Worm (Caenorhabditis elegans) whole organism, young adult: ENCODE data around the gene T07A9.12.
"Not testable (repeated sequence)": the region's sequence is repeated elsewhere in the genome, so short reads cannot be mapped to it uniquely, and the experiment has no call there.

Experiments used
- B0035.1 ChIP-seq: sonication (generic microtip); optimal IDR thresholded peaks from 2 replicates; lab custom pipeline; 2016; ENCODE audit warnings: missing genetic modification characterization, mild to moderate bottlenecking, missing compliant biosample characterization, missing genotype, missing genetic modification reagents
- C17E4.6 ChIP-seq: fragments of 200-800 bp; sonication (Bioruptor generic); IDR thresholded peaks from 2 replicates; pipeline ENCODE4 v1.3.6; 2022; ENCODE audit warnings: missing genetic modification reagents, missing genetic modification characterization, missing compliant biosample characterization
- F49E8.2 ChIP-seq: sonication (generic microtip); optimal IDR thresholded peaks from 3 replicates; lab custom pipeline; 2017; ENCODE audit warnings: missing genetic modification characterization, mild to moderate bottlenecking, missing compliant biosample characterization, antibody characterized with exemption, moderate library complexity; ENCODE audit not compliant: insufficient read depth
- K11D2.4 ChIP-seq: fragments of 200-800 bp; sonication (Bioruptor generic); IDR thresholded peaks from 2 replicates; pipeline ENCODE4 v1.3.6; 2022; ENCODE audit warnings: missing genetic modification reagents, missing genetic modification characterization, missing compliant biosample characterization
- T07F8.4 ChIP-seq: sonication (generic microtip); optimal IDR thresholded peaks from 2 replicates; lab custom pipeline; 2016; ENCODE audit warnings: mild to moderate bottlenecking, missing genetic modification characterization, moderate library complexity, missing compliant biosample characterization
- Y53F4B.3 ChIP-seq: fragments of 200-800 bp; sonication (Bioruptor generic); IDR thresholded peaks from 2 replicates; pipeline ENCODE4 v1.3.6; 2022; ENCODE audit warnings: missing genetic modification reagents, missing genetic modification characterization, missing compliant biosample characterization
- Y56A3A.18 ChIP-seq: fragments of 200-800 bp; sonication (Bioruptor generic); IDR thresholded peaks from 2 replicates; pipeline ENCODE4 v1.3.6; 2022; ENCODE audit warnings: missing genetic modification reagents, missing genetic modification characterization, missing compliant biosample characterization
- Y79H2A.3 ChIP-seq: fragments of 200-800 bp; sonication (Bioruptor generic); conservative IDR thresholded peaks from 2 replicates; pipeline ENCODE4 v1.3.6; 2022; ENCODE audit warnings: missing genetic modification reagents, missing genetic modification characterization, missing compliant biosample characterization
- Y95B8A.8 ChIP-seq: fragments of 200-800 bp; sonication (Bioruptor generic); IDR thresholded peaks from 2 replicates; pipeline ENCODE4 v1.3.6; 2022; ENCODE audit warnings: missing genetic modification reagents, missing genetic modification characterization, missing compliant biosample characterization
- ZK185.1 ChIP-seq: sonication (generic microtip); optimal IDR thresholded peaks from 2 replicates; lab custom pipeline; 2016; ENCODE audit warnings: mild to moderate bottlenecking, missing genetic modification characterization, missing compliant biosample characterization; ENCODE audit not compliant: poor library complexity, severe bottlenecking
- akir-1 ChIP-seq: fragments of 200-800 bp; sonication (Bioruptor generic); optimal IDR thresholded peaks from 2 replicates; lab custom pipeline; 2018; ENCODE audit warnings: mild to moderate bottlenecking, missing genetic modification characterization, moderate library complexity, missing compliant biosample characterization
- aptf-3 ChIP-seq: fragments of 200-800 bp; sonication (Bioruptor generic); IDR thresholded peaks from 2 replicates; pipeline ENCODE4 v1.3.6; 2022; ENCODE audit warnings: missing genetic modification characterization, missing compliant biosample characterization
- athp-1 ChIP-seq: sonication (generic microtip); optimal IDR thresholded peaks from 2 replicates; lab custom pipeline; 2017; ENCODE audit warnings: mild to moderate bottlenecking, missing genetic modification characterization, missing compliant biosample characterization
- attf-3 ChIP-seq: fragments of 200-800 bp; sonication (Bioruptor generic); conservative IDR thresholded peaks from 2 replicates; pipeline ENCODE4 v1.3.6; 2022; ENCODE audit warnings: missing genetic modification reagents, missing genetic modification characterization, missing compliant biosample characterization
- attf-6 ChIP-seq: fragments of 200-800 bp; sonication (Bioruptor generic); IDR thresholded peaks from 2 replicates; pipeline ENCODE4 v1.3.6; 2022; ENCODE audit warnings: missing genetic modification reagents, missing genetic modification characterization, missing compliant biosample characterization
- ceh-58 ChIP-seq: fragments of 200-800 bp; sonication (Bioruptor generic); IDR thresholded peaks from 2 replicates; pipeline ENCODE4 v1.3.6; 2022; ENCODE audit warnings: missing genetic modification characterization, missing compliant biosample characterization
- dpl-1 ChIP-seq: fragments of 150-350 bp; optimal IDR thresholded peaks from 2 replicates; lab custom pipeline; 2014; ENCODE audit warnings: missing biosample characterization, missing genetic modification reagents, missing genetic modification characterization
- efl-1 ChIP-seq: fragments of 150-350 bp; optimal IDR thresholded peaks from 2 replicates; lab custom pipeline; 2014; ENCODE audit warnings: missing biosample characterization, missing genetic modification reagents, missing genetic modification characterization
- egl-44 ChIP-seq: fragments of 200-800 bp; sonication (Bioruptor generic); IDR thresholded peaks from 2 replicates; pipeline ENCODE4 v1.3.6; 2022; ENCODE audit warnings: missing genetic modification reagents, missing genetic modification characterization, missing compliant biosample characterization
- egrh-3 ChIP-seq: fragments of 200-800 bp; sonication (Bioruptor generic); IDR thresholded peaks from 2 replicates; pipeline ENCODE4 v1.3.6; 2022; ENCODE audit warnings: missing genetic modification reagents, missing genetic modification characterization, missing compliant biosample characterization
- ekl-4 ChIP-seq: fragments of 200-800 bp; sonication (Bioruptor generic); IDR thresholded peaks from 2 replicates; pipeline ENCODE4 v1.3.6; 2022; ENCODE audit warnings: missing genetic modification reagents, missing genetic modification characterization, missing compliant biosample characterization
- gei-17 ChIP-seq: fragments of 200-800 bp; sonication (Bioruptor generic); optimal IDR thresholded peaks from 2 replicates; lab custom pipeline; 2018; ENCODE audit warnings: mild to moderate bottlenecking, missing genetic modification characterization, missing compliant biosample characterization
- hmg-1.2 ChIP-seq: fragments of 200-800 bp; sonication (Bioruptor generic); IDR thresholded peaks from 2 replicates; pipeline ENCODE4 v1.3.6; 2022; ENCODE audit warnings: missing genetic modification reagents, missing genetic modification characterization, missing compliant biosample characterization
- hsf-1 ChIP-seq: fragments of 200-800 bp; sonication (Bioruptor generic); IDR thresholded peaks from 2 replicates; pipeline ENCODE4 v1.3.6; 2022; ENCODE audit warnings: missing genetic modification reagents, missing genetic modification characterization, missing compliant biosample characterization
- let-607 ChIP-seq, 2 experiments: fragments of 200-800 bp in 1 of 2; sonication (Bioruptor generic) in 1 of 2; sonication (generic microtip) in 1 of 2; optimal IDR thresholded peaks; 2 replicates each; lab custom pipeline; 2016 to 2018; ENCODE audit warnings: mild to moderate bottlenecking in 2 of 2, missing compliant biosample characterization in 2 of 2, missing genetic modification characterization in 2 of 2, moderate library complexity in 2 of 2, missing genotype in 1 of 2
- lsl-1 ChIP-seq: fragments of 200-800 bp; sonication (Bioruptor generic); optimal IDR thresholded peaks from 2 replicates; lab custom pipeline; 2018; ENCODE audit warnings: mild to moderate bottlenecking, missing genetic modification characterization, moderate library complexity, missing compliant biosample characterization
- madf-10 ChIP-seq: sonication (generic microtip); optimal IDR thresholded peaks from 2 replicates; lab custom pipeline; 2016; ENCODE audit warnings: mild to moderate bottlenecking, missing genetic modification characterization, missing compliant biosample characterization
- madf-3 ChIP-seq: fragments of 200-800 bp; sonication (Bioruptor generic); IDR thresholded peaks from 2 replicates; pipeline ENCODE4 v1.3.6; 2022; ENCODE audit warnings: missing genetic modification reagents, missing genetic modification characterization, missing compliant biosample characterization
- madf-8 ChIP-seq: fragments of 200-800 bp; sonication (Bioruptor generic); conservative IDR thresholded peaks from 2 replicates; pipeline ENCODE4 v1.3.6; 2022; ENCODE audit warnings: missing genetic modification reagents, missing genetic modification characterization, missing compliant biosample characterization
- mcd-1 ChIP-seq: fragments of 200-800 bp; sonication (Bioruptor generic); IDR thresholded peaks from 2 replicates; pipeline ENCODE4 v1.3.6; 2022; ENCODE audit warnings: missing genetic modification reagents, missing genetic modification characterization, missing compliant biosample characterization
- nhr-90 ChIP-seq: sonication (generic microtip); optimal IDR thresholded peaks from 2 replicates; lab custom pipeline; 2016; ENCODE audit warnings: missing genotype, mild to moderate bottlenecking, missing genetic modification characterization, missing compliant biosample characterization
- repo-1 ChIP-seq: sonication (generic microtip); optimal IDR thresholded peaks from 2 replicates; lab custom pipeline; 2017; ENCODE audit warnings: mild to moderate bottlenecking, missing genetic modification characterization, missing compliant biosample characterization
- sea-2 ChIP-seq: fragments of 200-800 bp; sonication (Bioruptor generic); IDR thresholded peaks from 2 replicates; pipeline ENCODE4 v1.3.6; 2022; ENCODE audit warnings: missing genetic modification characterization, missing compliant biosample characterization
- snpc-1.3 ChIP-seq: sonication (generic microtip); optimal IDR thresholded peaks from 2 replicates; lab custom pipeline; 2017; ENCODE audit warnings: missing genetic modification characterization, mild to moderate bottlenecking, missing compliant biosample characterization, antibody characterized with exemption, moderate library complexity, missing genotype, missing genetic modification reagents; ENCODE audit not compliant: insufficient read depth
- snpc-3.4 ChIP-seq: sonication (generic microtip); optimal IDR thresholded peaks from 2 replicates; lab custom pipeline; 2017; ENCODE audit warnings: missing genetic modification characterization, mild to moderate bottlenecking, missing compliant biosample characterization, antibody characterized with exemption, moderate library complexity, missing genotype, missing genetic modification reagents
- snpc-4 ChIP-seq, 5 experiments: fragments of 150-350 bp in 1 of 5; sonication (generic microtip) in 4 of 5; optimal IDR thresholded peaks; 2 replicates each; lab custom pipeline; 2014 to 2018; ENCODE audit warnings: missing genetic modification characterization in 5 of 5, missing biosample characterization in 3 of 5, antibody characterized with exemption in 2 of 5, mild to moderate bottlenecking in 2 of 5, missing compliant biosample characterization in 2 of 5, missing genotype in 2 of 5, moderate library complexity in 2 of 5, missing genetic modification reagents in 1 of 5
- tbp1 ChIP-seq: fragments of 200-800 bp; sonication (Bioruptor generic); optimal IDR thresholded peaks from 2 replicates; lab custom pipeline; 2018; ENCODE audit warnings: mild to moderate bottlenecking, missing genetic modification characterization, missing compliant biosample characterization
- tlf-1 ChIP-seq: fragments of 200-800 bp; sonication (Bioruptor generic); optimal IDR thresholded peaks from 2 replicates; lab custom pipeline; 2018; ENCODE audit warnings: mild to moderate bottlenecking, missing genetic modification characterization, missing compliant biosample characterization
- unc-130 ChIP-seq: sonication (generic microtip); optimal IDR thresholded peaks from 2 replicates; lab custom pipeline; 2016; ENCODE audit warnings: missing genetic modification reagents, missing genetic modification characterization, missing compliant biosample characterization
- xnd-1 ChIP-seq: sonication (generic microtip); optimal IDR thresholded peaks from 2 replicates; lab custom pipeline; 2016; ENCODE audit warnings: missing genotype, missing genetic modification reagents, missing genetic modification characterization, missing compliant biosample characterization
- zfh-2 ChIP-seq: fragments of 200-800 bp; sonication (Bioruptor generic); conservative IDR thresholded peaks from 2 replicates; pipeline ENCODE4 v1.3.6; 2022; ENCODE audit warnings: missing genetic modification reagents, missing genetic modification characterization, missing compliant biosample characterization
- zim-3 ChIP-seq: sonication (generic microtip); optimal IDR thresholded peaks from 2 replicates; lab custom pipeline; 2017; ENCODE audit warnings: mild to moderate bottlenecking, missing genetic modification characterization, moderate library complexity, missing compliant biosample characterization
- ztf-18 ChIP-seq: sonication (generic microtip); optimal IDR thresholded peaks from 2 replicates; lab custom pipeline; 2016; ENCODE audit warnings: missing genotype, mild to moderate bottlenecking, missing genetic modification characterization, missing compliant biosample characterization
- ztf-6 ChIP-seq: fragments of 200-800 bp; sonication (Bioruptor generic); IDR thresholded peaks from 2 replicates; pipeline ENCODE4 v1.3.6; 2022; ENCODE audit warnings: missing genetic modification reagents, missing genetic modification characterization, missing compliant biosample characterization

Gene T07A9.12

ce11 chrIV:385150-385937 lies 25.3 kb upstream of the T07A9.12 start, which contains the start of gene rps-24 (continued):
- peak; percentile 84 for TF ChIP-seq F49E8.2 (tag; lab: Kevin White, UChicago)
- TF ChIP-seq tbp1 (GFP tag; lab: Kevin White, UChicago) = peak; percentile 71
- peak; percentile 67 for TF ChIP-seq zfh-2 (GFP tag; lab: Robert Waterston, UW)
- TF ChIP-seq C17E4.6 = peak; percentile 92; the same call in 1 of the 2 replicates
- peak; percentile 54 for TF ChIP-seq nhr-90 (tag; lab: Kevin White, UChicago)
- peak; percentile 82 for TF ChIP-seq ZK185.1 (tag; lab: Kevin White, UChicago)
- TF ChIP-seq Y56A3A.18 (GFP tag; lab: Robert Waterston, UW) = peak; percentile 87
- peak; percentile 91 for TF ChIP-seq madf-10
- peak; percentile 82 for TF ChIP-seq hsf-1 (GFP tag; lab: Robert Waterston, UW)
- TF ChIP-seq attf-6 (GFP tag; lab: Robert Waterston, UW) = peak; percentile 84; the same call in 1 of the 2 replicates
- peak; percentile 61 for TF ChIP-seq repo-1 (tag; lab: Kevin White, UChicago)
- TF ChIP-seq madf-8 (GFP tag; lab: Robert Waterston, UW) = peak; percentile 79
- peak; percentile 68; the same call in 1 of the 2 replicates for TF ChIP-seq aptf-3
- peak; percentile 96 for TF ChIP-seq K11D2.4
- TF ChIP-seq hmg-1.2 (GFP tag; lab: Robert Waterston, UW) = peak; percentile 92
- TF ChIP-seq ztf-6 (GFP tag; lab: Robert Waterston, UW) = peak; percentile 96
- TF ChIP-seq efl-1 = peak; percentile 56
- peak; percentile 91 for TF ChIP-seq egl-44
- TF ChIP-seq mcd-1 (GFP tag; lab: Robert Waterston, UW) = peak; percentile 93
- TF ChIP-seq zim-3 = peak; percentile 75
- peak; percentile 96 for TF ChIP-seq ekl-4 (GFP tag; lab: Robert Waterston, UW)
- TF ChIP-seq ztf-18 = peak; percentile 78
- TF ChIP-seq Y79H2A.3 (GFP tag; lab: Robert Waterston, UW) = peak; percentile 91
- peak; percentile 40 for TF ChIP-seq akir-1 (GFP tag; lab: Kevin White, UChicago)
- TF ChIP-seq snpc-3.4 = peak; percentile 49
- peak; percentile 88 for TF ChIP-seq tlf-1 (GFP tag; lab: Kevin White, UChicago)
- peak; percentile 95 for TF ChIP-seq madf-3 (GFP tag; lab: Robert Waterston, UW)
- TF ChIP-seq Y53F4B.3 (GFP tag; lab: Robert Waterston, UW) = peak; percentile 92
- TF ChIP-seq gei-17 (GFP tag; lab: Kevin White, UChicago) = peak; percentile 35
- peak; percentile 91; the same call in 1 of the 2 replicates for TF ChIP-seq ceh-58
- TF ChIP-seq let-607 (tag; optimal IDR thresholded peaks at IDR 0.05; lab: Kevin White, UChicago) = peak in 1 of 2 experiments; percentile 38
- peak; percentile 15 for TF ChIP-seq dpl-1 (GFP tag; lab: Kevin White, UChicago)
- TF ChIP-seq athp-1 = peak; percentile 95
- TF ChIP-seq T07F8.4 (tag; lab: Kevin White, UChicago) = peak; percentile 84
- peak; percentile 86 for TF ChIP-seq attf-3
- TF ChIP-seq sea-2 (GFP tag; lab: Robert Waterston, UW) = peak; percentile 78; the same call in 1 of the 2 replicates
- peak; percentile 99 for TF ChIP-seq Y95B8A.8 (GFP tag; lab: Robert Waterston, UW)
- TF ChIP-seq B0035.1 (tag; lab: Kevin White, UChicago) = peak; percentile 41
- peak; percentile 88 for TF ChIP-seq unc-130 (GFP tag; lab: Kevin White, UChicago)
- not testable (repeated sequence) for TF ChIP-seq snpc-4 (GFP tag; optimal IDR thresholded peaks at IDR 0.05; lab: Kevin White, UChicago)
- TF ChIP-seq snpc-4 (tag; optimal IDR thresholded peaks at IDR 0.05; lab: Kevin White, UChicago) = peak; percentile 55 to 83 (median 78)
- TF ChIP-seq snpc-1.3 (tag; lab: Kevin White, UChicago) = peak; percentile 26
- TF ChIP-seq egrh-3 = peak; percentile 95
- TF ChIP-seq xnd-1 = peak; percentile 6
- peak; percentile 78 for TF ChIP-seq lsl-1 (GFP tag; lab: Kevin White, UChicago)
